Worm (Caenorhabditis elegans): ENCODE measurements around the gene Y57G11C.8.

DNA sequence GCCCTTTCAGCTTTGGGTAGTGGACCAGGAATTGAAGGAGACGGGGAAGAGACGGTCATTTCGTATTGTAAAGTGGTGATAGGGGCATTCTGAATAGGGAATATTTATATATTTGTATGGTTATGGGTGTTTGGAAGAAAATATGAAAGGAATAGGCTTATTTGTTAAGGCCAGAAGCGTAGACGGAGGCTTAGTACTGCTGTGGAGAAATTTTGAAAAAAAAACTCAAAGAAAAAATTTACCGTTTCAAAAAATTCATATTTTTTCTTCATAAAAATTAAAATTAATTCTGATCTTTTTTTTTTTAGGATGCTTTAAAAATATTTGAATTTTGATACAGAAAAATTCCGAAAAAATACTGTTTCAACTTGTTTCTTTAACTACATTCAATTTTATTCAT lies 47.4 kb downstream of the Y57G11C.8 start, which contains the start of gene hhat-2:
- TF ChIP-seq med-1 (GFP tag; optimal IDR thresholded peaks at IDR 0.05; ENCODE audit: insufficient read depth) (no peak), flt-1 (GFP tag; IDR thresholded peaks at IDR 0.05) (no peak), cog-1 (tag; optimal IDR thresholded peaks at IDR 0.05) (no peak), T22C8.4 (GFP tag; IDR thresholded peaks at IDR 0.05) (no peak), ztf-29 (GFP tag; IDR thresholded peaks at IDR 0.05) (no peak), ztf-23 (GFP tag; IDR thresholded peaks at IDR 0.05) (no peak), tab-1 (GFP tag; IDR thresholded peaks at IDR 0.05) (no peak), ref-1 (GFP tag; conservative IDR thresholded peaks at IDR 0.05) (no peak)

All from whole organism, midembryonic.